Worm (Caenorhabditis elegans) whole organism, L4 larva: ENCODE results near the gene F01D4.5.

Experiments
- D1046.2 ChIP-seq: fragments of 200-800 bp; sonication (Bioruptor generic); IDR thresholded peaks from 2 replicates; pipeline ENCODE4 v1.3.6; 2022; ENCODE audit warnings: missing genetic modification characterization, missing compliant biosample characterization
- F26F4.8 ChIP-seq: fragments of 200-800 bp; sonication (Bioruptor generic); conservative IDR thresholded peaks from 2 replicates; pipeline ENCODE4 v1.3.6; 2022; ENCODE audit warnings: missing genetic modification characterization, missing compliant biosample characterization
- F37D6.2 ChIP-seq: sonication (generic microtip); optimal IDR thresholded peaks from 2 replicates; lab custom pipeline; 2016; ENCODE audit warnings: mild to moderate bottlenecking, missing genetic modification characterization, missing compliant biosample characterization
- R02D3.7 ChIP-seq: fragments of 150-350 bp; sonication (generic microtip); optimal IDR thresholded peaks from 3 replicates; lab custom pipeline; 2014; ENCODE audit warnings: missing biosample characterization, missing genetic modification characterization
- Y48G9A.11 ChIP-seq: fragments of 200-800 bp; sonication (Bioruptor generic); IDR thresholded peaks from 2 replicates; pipeline ENCODE4 v1.3.6; 2022; ENCODE audit warnings: missing genetic modification reagents, missing genetic modification characterization, missing compliant biosample characterization
- Y5F2A.4 ChIP-seq: fragments of 200-800 bp; sonication (Bioruptor generic); optimal IDR thresholded peaks from 2 replicates; lab custom pipeline; 2018; ENCODE audit warnings: mild to moderate bottlenecking, missing genetic modification characterization, missing compliant biosample characterization
- Y75B8A.6 ChIP-seq: fragments of 200-800 bp; sonication (Bioruptor generic); IDR thresholded peaks from 2 replicates; pipeline ENCODE4 v1.3.6; 2022; ENCODE audit warnings: missing genetic modification reagents, missing genetic modification characterization, missing compliant biosample characterization
- ama-1 ChIP-seq: fragments of 150-350 bp; optimal IDR thresholded peaks from 2 replicates; lab custom pipeline; 2014; ENCODE audit warnings: inconsistent platforms, mixed read lengths
- arid-1 ChIP-seq: fragments of 200-800 bp; sonication (Bioruptor generic); conservative IDR thresholded peaks from 2 replicates; pipeline ENCODE4 v1.3.6; 2022; ENCODE audit warnings: missing genetic modification reagents, missing genetic modification characterization, missing compliant biosample characterization
- ceh-32 ChIP-seq: sonication (generic microtip); optimal IDR thresholded peaks from 2 replicates; lab custom pipeline; 2016; ENCODE audit warnings: mild to moderate bottlenecking, missing genetic modification characterization, missing compliant biosample characterization; ENCODE audit not compliant: poor library complexity
- ceh-44 ChIP-seq: fragments of 200-800 bp; sonication (Bioruptor generic); IDR thresholded peaks from 2 replicates; pipeline ENCODE4 v1.3.6; 2022; ENCODE audit warnings: missing genetic modification reagents, missing genetic modification characterization, missing compliant biosample characterization
- ceh-82 ChIP-seq: sonication (generic microtip); optimal IDR thresholded peaks from 2 replicates; lab custom pipeline; 2017; ENCODE audit warnings: missing biosample characterization, missing genetic modification characterization
- daf-19 ChIP-seq: fragments of 200-800 bp; sonication (Bioruptor generic); conservative IDR thresholded peaks from 2 replicates; pipeline ENCODE4 v1.3.6; 2022; ENCODE audit warnings: missing genetic modification characterization, missing compliant biosample characterization
- dmd-8 ChIP-seq: fragments of 200-800 bp; sonication (Bioruptor generic); IDR thresholded peaks from 2 replicates; pipeline ENCODE4 v1.3.6; 2022; ENCODE audit warnings: missing genetic modification characterization, missing compliant biosample characterization
- dmd-9 ChIP-seq: fragments of 200-800 bp; sonication (Bioruptor generic); IDR thresholded peaks from 2 replicates; pipeline ENCODE4 v1.3.6; 2022; ENCODE audit warnings: missing genetic modification reagents, missing genetic modification characterization, missing compliant biosample characterization
- fkh-10 ChIP-seq: fragments of 150-350 bp; optimal IDR thresholded peaks from 2 replicates; lab custom pipeline; 2014; ENCODE audit warnings: missing biosample characterization, missing genetic modification reagents, missing genetic modification characterization
- hif-1 ChIP-seq, 2 experiments: sonication (generic microtip); optimal IDR thresholded peaks; 2 replicates each; lab custom pipeline; 2016 to 2017; ENCODE audit warnings: missing compliant biosample characterization in 2 of 2, missing genetic modification characterization in 2 of 2, missing genetic modification reagents in 2 of 2, missing genotype in 2 of 2, mild to moderate bottlenecking in 1 of 2
- hlh-30 ChIP-seq: sonication (generic microtip); optimal IDR thresholded peaks from 2 replicates; lab custom pipeline; 2017; ENCODE audit warnings: antibody characterized with exemption, mild to moderate bottlenecking, missing genetic modification characterization, missing compliant biosample characterization; ENCODE audit not compliant: insufficient read depth
- jun-1 ChIP-seq: fragments of 150-350 bp; optimal IDR thresholded peaks from 2 replicates; lab custom pipeline; 2014; ENCODE audit warnings: missing biosample characterization, missing genetic modification reagents, missing genetic modification characterization
- lim-7 ChIP-seq: fragments of 200-800 bp; sonication (Bioruptor generic); IDR thresholded peaks from 2 replicates; pipeline ENCODE4 v1.3.6; 2022; ENCODE audit warnings: missing genetic modification characterization, missing compliant biosample characterization
- lin-1 ChIP-seq: fragments of 200-800 bp; sonication (Bioruptor generic); IDR thresholded peaks from 2 replicates; pipeline ENCODE4 v1.3.6; 2022; ENCODE audit warnings: missing genetic modification reagents, missing genetic modification characterization, missing compliant biosample characterization
- lin-13 ChIP-seq: fragments of 150-350 bp; optimal IDR thresholded peaks from 2 replicates; lab custom pipeline; 2014; ENCODE audit warnings: missing biosample characterization, missing genetic modification reagents, missing genetic modification characterization
- lin-15B ChIP-seq: fragments of 150-350 bp; sonication (generic microtip); optimal IDR thresholded peaks from 3 replicates; lab custom pipeline; 2014; ENCODE audit warnings: missing biosample characterization, missing genetic modification characterization
- lin-29 ChIP-seq: fragments of 200-800 bp; sonication (Bioruptor generic); IDR thresholded peaks from 2 replicates; pipeline ENCODE4 v1.3.6; 2022; ENCODE audit warnings: missing genetic modification reagents, missing genetic modification characterization, missing compliant biosample characterization
- lin-38 ChIP-seq: fragments of 200-800 bp; sonication (Bioruptor generic); IDR thresholded peaks from 2 replicates; pipeline ENCODE4 v1.3.6; 2022; ENCODE audit warnings: missing genetic modification reagents, missing genetic modification characterization, missing compliant biosample characterization
- lir-3 ChIP-seq: sonication (generic microtip); optimal IDR thresholded peaks from 2 replicates; lab custom pipeline; 2016; ENCODE audit warnings: mild to moderate bottlenecking, missing genetic modification characterization, missing compliant biosample characterization
- lsy-2 ChIP-seq, 2 experiments: fragments of 150-350 bp in 1 of 2; sonication (generic microtip) in 1 of 2; optimal IDR thresholded peaks; 2 replicates each; lab custom pipeline; 2014 to 2017; ENCODE audit warnings: missing biosample characterization in 2 of 2, missing genetic modification characterization in 2 of 2
- madf-9 ChIP-seq: fragments of 200-800 bp; sonication (Bioruptor generic); conservative IDR thresholded peaks from 2 replicates; pipeline ENCODE4 v1.3.6; 2022; ENCODE audit warnings: missing genetic modification reagents, missing genetic modification characterization, missing compliant biosample characterization
- mdl-1 ChIP-seq, 2 experiments: fragments of 150-350 bp in 1 of 2; sonication (generic microtip) in 1 of 2; optimal IDR thresholded peaks; 2 replicates each; lab custom pipeline; 2014 to 2017; ENCODE audit warnings: missing biosample characterization in 2 of 2, missing genetic modification characterization in 2 of 2
- mdt-29 ChIP-seq: fragments of 200-800 bp; sonication (Bioruptor generic); IDR thresholded peaks from 2 replicates; pipeline ENCODE4 v1.3.6; 2022; ENCODE audit warnings: missing genetic modification reagents, missing genetic modification characterization, missing compliant biosample characterization
- mep-1 ChIP-seq: fragments of 150-350 bp; sonication (generic microtip); optimal IDR thresholded peaks from 3 replicates; lab custom pipeline; 2014; ENCODE audit warnings: missing biosample characterization, missing genetic modification characterization
- mes-2 ChIP-seq: sonication (generic microtip); optimal IDR thresholded peaks from 2 replicates; lab custom pipeline; 2016; ENCODE audit warnings: missing genotype, mild to moderate bottlenecking, missing genetic modification characterization, missing compliant biosample characterization; ENCODE audit not compliant: poor library complexity, severe bottlenecking
- mxl-2 ChIP-seq: fragments of 200-800 bp; sonication (Bioruptor generic); conservative IDR thresholded peaks from 2 replicates; pipeline ENCODE4 v1.3.6; 2022; ENCODE audit warnings: missing genetic modification reagents, missing genetic modification characterization, missing compliant biosample characterization
- nhr-10 ChIP-seq: fragments of 150-350 bp; optimal IDR thresholded peaks from 2 replicates; lab custom pipeline; 2014; ENCODE audit warnings: missing biosample characterization, missing genetic modification characterization
- nhr-102 ChIP-seq: sonication (generic microtip); optimal IDR thresholded peaks from 2 replicates; lab custom pipeline; 2016; ENCODE audit warnings: mild to moderate bottlenecking, missing genetic modification characterization, moderate library complexity, missing compliant biosample characterization
- nhr-11 ChIP-seq: fragments of 150-350 bp; optimal IDR thresholded peaks from 2 replicates; lab custom pipeline; 2014; ENCODE audit warnings: missing biosample characterization, missing genetic modification characterization
- nhr-28 ChIP-seq: fragments of 150-350 bp; optimal IDR thresholded peaks from 2 replicates; lab custom pipeline; 2014; ENCODE audit warnings: missing biosample characterization, missing genetic modification characterization
- nhr-42 ChIP-seq: fragments of 200-800 bp; sonication (Bioruptor generic); IDR thresholded peaks from 2 replicates; pipeline ENCODE4 v1.3.6; 2022; ENCODE audit warnings: missing genetic modification characterization, missing compliant biosample characterization
- pha-4 ChIP-seq, 2 experiments: fragments of 150-350 bp in 1 of 2; fragments of 200-800 bp in 1 of 2; sonication (Bioruptor generic) in 1 of 2; IDR thresholded peaks in 1 of 2; optimal IDR thresholded peaks in 1 of 2; 2 replicates each; pipeline versions ENCODE4 v1.3.6 to Lab custom; 2014 to 2022; ENCODE audit warnings: missing genetic modification characterization in 2 of 2, missing genetic modification reagents in 2 of 2, missing biosample characterization in 1 of 2, missing compliant biosample characterization in 1 of 2
- php-3 ChIP-seq: fragments of 200-800 bp; sonication (Bioruptor generic); IDR thresholded peaks from 2 replicates; pipeline ENCODE4 v1.3.6; 2022; ENCODE audit warnings: missing genetic modification reagents, missing genetic modification characterization, missing compliant biosample characterization
- rbr-2 ChIP-seq: sonication (generic microtip); optimal IDR thresholded peaks from 2 replicates; lab custom pipeline; 2016; ENCODE audit warnings: missing genotype, missing genetic modification characterization, missing compliant biosample characterization
- skn-1 ChIP-seq: fragments of 150-350 bp; optimal IDR thresholded peaks from 2 replicates; lab custom pipeline; 2014; ENCODE audit warnings: missing biosample characterization, missing genetic modification characterization
- snpc-1.2 ChIP-seq: fragments of 200-800 bp; sonication (Bioruptor generic); IDR thresholded peaks from 2 replicates; pipeline ENCODE4 v1.3.6; 2022; ENCODE audit warnings: missing genetic modification reagents, missing genetic modification characterization, missing compliant biosample characterization
- snpc-4 ChIP-seq: fragments of 150-350 bp; optimal IDR thresholded peaks from 2 replicates; lab custom pipeline; 2014; ENCODE audit warnings: missing biosample characterization, missing genetic modification characterization
- spr-1 ChIP-seq: sonication (generic microtip); optimal IDR thresholded peaks from 2 replicates; lab custom pipeline; 2016; ENCODE audit warnings: mild to moderate bottlenecking, missing genetic modification characterization, missing compliant biosample characterization
- spr-3 ChIP-seq: fragments of 200-800 bp; sonication (Bioruptor generic); optimal IDR thresholded peaks from 2 replicates; lab custom pipeline; 2018; ENCODE audit warnings: mild to moderate bottlenecking, missing genetic modification characterization, missing compliant biosample characterization
- tra-1 ChIP-seq: fragments of 200-800 bp; sonication (Bioruptor generic); IDR thresholded peaks from 2 replicates; pipeline ENCODE4 v1.3.6; 2022; ENCODE audit warnings: missing genetic modification reagents, missing genetic modification characterization, missing compliant biosample characterization
- unc-130 ChIP-seq: sonication (generic microtip); optimal IDR thresholded peaks from 2 replicates; lab custom pipeline; 2016; ENCODE audit warnings: missing genetic modification reagents, missing genetic modification characterization, missing compliant biosample characterization
- zfp-2 ChIP-seq: sonication (generic microtip); optimal IDR thresholded peaks from 2 replicates; lab custom pipeline; 2016; ENCODE audit warnings: mild to moderate bottlenecking, missing genetic modification characterization, missing compliant biosample characterization
- zfp-3 ChIP-seq: fragments of 200-800 bp; sonication (Bioruptor generic); conservative IDR thresholded peaks from 2 replicates; pipeline ENCODE4 v1.3.6; 2022; ENCODE audit warnings: missing genetic modification reagents, missing genetic modification characterization, missing compliant biosample characterization
- ztf-7 ChIP-seq: fragments of 150-350 bp; optimal IDR thresholded peaks from 2 replicates; lab custom pipeline; 2014; ENCODE audit warnings: missing biosample characterization, missing genetic modification characterization

F01D4.5 gene

ce11 chrIV:10503750-10504232, 20.3 kb upstream of the F01D4.5 start (continued):
- TF ChIP-seq spr-1 (tag; lab: Kevin White, UChicago) (peak; percentile 3), F37D6.2 (peak; percentile 62), spr-3 (GFP tag; lab: Kevin White, UChicago) (no peak), skn-1 (tag; lab: Kevin White, UChicago) (no peak), lir-3 (no peak), nhr-10 (tag; lab: Kevin White, UChicago) (no peak), mxl-2 (GFP tag; lab: Robert Waterston, UW) (no peak), Y75B8A.6 (GFP tag; lab: Robert Waterston, UW) (no peak), zfp-3 (GFP tag; lab: Robert Waterston, UW) (no peak), ceh-44 (GFP tag; lab: Robert Waterston, UW) (no peak), rbr-2 (peak; percentile 74), snpc-4 (tag; lab: Kevin White, UChicago) (no peak), daf-19 (no peak), R02D3.7 (tag; lab: Kevin White, UChicago) (no peak), mdt-29 (GFP tag; lab: Robert Waterston, UW) (no peak), madf-9 (GFP tag; lab: Robert Waterston, UW) (0 out of 2 replicates have a peak, but pooled peaks have one; percentile 40), fkh-10 (GFP tag; lab: Kevin White, UChicago) (peak; percentile 47), Y5F2A.4 (no peak), lin-1 (no peak), php-3 (GFP tag; lab: Robert Waterston, UW) (no peak), tra-1 (GFP tag; lab: Robert Waterston, UW) (0 out of 2 replicates have a peak, but pooled peaks have one; percentile 14), F26F4.8 (GFP tag; lab: Robert Waterston, UW) (no peak), hlh-30 (tag; lab: Kevin White, UChicago) (peak; percentile 41), ztf-7 (tag; lab: Kevin White, UChicago) (no peak), nhr-42 (GFP tag; lab: Robert Waterston, UW) (no peak), hif-1 (tag; optimal IDR thresholded peaks at IDR 0.05; lab: Kevin White, UChicago) (peak in 1 of 2 experiments; percentile 28), unc-130 (GFP tag; lab: Kevin White, UChicago) (no peak), ceh-32 (tag; lab: Kevin White, UChicago) (no peak), lin-13 (GFP tag; lab: Kevin White, UChicago) (peak; percentile 35), nhr-28 (tag; lab: Kevin White, UChicago) (peak; percentile 7), lin-38 (no peak), nhr-11 (tag; lab: Kevin White, UChicago) (peak; percentile 90), zfp-2 (tag; lab: Kevin White, UChicago) (no peak), mdl-1 (tag; optimal IDR thresholded peaks at IDR 0.05; lab: Kevin White, UChicago) (peak; percentile 32 to 54), snpc-1.2 (GFP tag; lab: Robert Waterston, UW) (0 out of 2 replicates have a peak, but pooled peaks have one; percentile 28), mep-1 (tag; lab: Kevin White, UChicago) (peak; percentile 74), lim-7 (no peak), pha-4 (GFP tag; IDR thresholded peaks at IDR 0.05; lab: Robert Waterston, UW) (no peak; the same call in 1 of the 2 replicates), pha-4 (tag; optimal IDR thresholded peaks at IDR 0.05; lab: Kevin White, UChicago) (no peak), jun-1 (no peak), Y48G9A.11 (no peak), ama-1 (lab: Kevin White, UChicago) (no peak), ceh-82 (no peak), lin-15B (no peak), lin-29 (GFP tag; lab: Robert Waterston, UW) (no peak), mes-2 (tag; lab: Kevin White, UChicago) (no peak), arid-1 (no peak), nhr-102 (no peak), dmd-9 (GFP tag; lab: Robert Waterston, UW) (no peak), dmd-8 (GFP tag; lab: Robert Waterston, UW) (no peak), D1046.2 (GFP tag; lab: Robert Waterston, UW) (no peak), lsy-2 (tag; optimal IDR thresholded peaks at IDR 0.05; lab: Kevin White, UChicago) (peak; percentile 17 to 37)
